Fruit fly (Drosophila melanogaster): ENCODE data around the gene CG14377.

The CG14377 gene

dm6 chr3R:13381744-13382435 is 15.7 kb upstream of the CG14377 start, which contains the start of the genes mRpS21 and Droj2:
TSS of gene mRpS21 (minus strand) at chr3R:13381809.
TSS of gene Droj2 (plus strand) at chr3R:13382106.
- TF ChIP-seq CTCF (optimal IDR thresholded peaks at IDR 0.05) (no peak), CG8478 (optimal IDR thresholded peaks at IDR 0.05) (no peak)

dm6 chr3R:13382656-13383142 is 14.9 kb upstream of the CG14377 start:
- TF ChIP-seq CTCF (optimal IDR thresholded peaks at IDR 0.05) (no peak), CG8478 (optimal IDR thresholded peaks at IDR 0.05) (no peak)

- no peak for TF ChIP-seq CG8478 (optimal IDR thresholded peaks at IDR 0.05)
Observed at dm6 chr3R:13385105-13385504, 12.5 kb upstream of the CG14377 start.

dm6 chr3R:13388160-13388870 is 9.3 kb upstream of the CG14377 start, which contains the start of gene CG9799:
TSS of gene CG9799 (minus strand) at chr3R:13388709.
- no peak for TF ChIP-seq CG8478 (optimal IDR thresholded peaks at IDR 0.05)
- no peak for TF ChIP-seq CTCF (optimal IDR thresholded peaks at IDR 0.05)

- no peak for TF ChIP-seq CTCF (optimal IDR thresholded peaks at IDR 0.05)
- no peak for TF ChIP-seq CG8478 (optimal IDR thresholded peaks at IDR 0.05)
Observed at dm6 chr3R:13390490-13390889, 7.1 kb upstream of the CG14377 start.

- TF ChIP-seq CTCF (optimal IDR thresholded peaks at IDR 0.05) (no peak), CG8478 (optimal IDR thresholded peaks at IDR 0.05) (no peak)
Observed at dm6 chr3R:13393009-13393408, 4.6 kb upstream of the CG14377 start.

- TF ChIP-seq CTCF (optimal IDR thresholded peaks at IDR 0.05) (no peak), CG8478 (optimal IDR thresholded peaks at IDR 0.05) (no peak)
Observed at dm6 chr3R:13395133-13395532, 2.5 kb upstream of the CG14377 start, which contains the start of gene CCHa2. TSS of gene CCHa2 (minus strand) at chr3R:13395197.

dm6 chr3R:13397040-13397439 is 595 bp upstream of the CG14377 start, which contains the start of gene CG14374:
TSS of gene CG14374 (minus strand) at chr3R:13397140.
- no peak for TF ChIP-seq CTCF (optimal IDR thresholded peaks at IDR 0.05)
- no peak for TF ChIP-seq CG8478 (optimal IDR thresholded peaks at IDR 0.05)

dm6 chr3R:13400902-13401721 is 3.5 kb downstream of the CG14377 start:
- TF ChIP-seq CG8478 (optimal IDR thresholded peaks at IDR 0.05) (no peak), CTCF (optimal IDR thresholded peaks at IDR 0.05) (no peak)

dm6 chr3R:13401722-13402296 is 4.2 kb downstream of the CG14377 start, which contains the start of gene GILT1:
TSS of gene GILT1 (minus strand) at chr3R:13401862.
- TF ChIP-seq CG8478 (optimal IDR thresholded peaks at IDR 0.05) (no peak), CTCF (optimal IDR thresholded peaks at IDR 0.05) (no peak)

dm6 chr3R:13403032-13403459 is 5.4 kb downstream of the CG14377 start, which contains the start of gene Dpm3:
TSS of gene Dpm3 (minus strand) at chr3R:13403051.
- TF ChIP-seq CG8478 (optimal IDR thresholded peaks at IDR 0.05) (no peak), CTCF (optimal IDR thresholded peaks at IDR 0.05) (peak; percentile 54 to 59)

- no peak for TF ChIP-seq CG8478 (optimal IDR thresholded peaks at IDR 0.05)
- no peak for TF ChIP-seq CTCF (optimal IDR thresholded peaks at IDR 0.05)
Observed at dm6 chr3R:13404841-13405441, 7.3 kb downstream of the CG14377 start, which contains the start of gene yellow-e3. TSS of gene yellow-e3 (minus strand) at chr3R:13404870.

dm6 chr3R:13406898-13407297 is 9.3 kb downstream of the CG14377 start, which contains the start of gene yellow-e2:
TSS of gene yellow-e2 (minus strand) at chr3R:13406998.
- no peak for TF ChIP-seq CTCF (optimal IDR thresholded peaks at IDR 0.05)
- no peak for TF ChIP-seq CG8478 (optimal IDR thresholded peaks at IDR 0.05)

dm6 chr3R:13412704-13413103 is 15.1 kb downstream of the CG14377 start:
- TF ChIP-seq CTCF (optimal IDR thresholded peaks at IDR 0.05) (no peak), CG8478 (optimal IDR thresholded peaks at IDR 0.05) (no peak)

Measured in S2 (cell line).